Worm (Caenorhabditis elegans) whole organism, late embryonic: ENCODE results near the gene Y110A2AL.5.

Experiments used
- C08G9.2 ChIP-seq: sonication (generic microtip); optimal IDR thresholded peaks from 2 replicates; lab custom pipeline; 2016; ENCODE audit warnings: mild to moderate bottlenecking, missing genetic modification characterization, moderate library complexity, missing compliant biosample characterization
- C38D4.7 ChIP-seq: fragments of 200-800 bp; sonication (Bioruptor generic); optimal IDR thresholded peaks from 2 replicates; lab custom pipeline; 2018; ENCODE audit warnings: mild to moderate bottlenecking, missing genetic modification characterization, moderate library complexity, missing compliant biosample characterization
- K09A11.1 ChIP-seq: sonication (generic microtip); optimal IDR thresholded peaks from 2 replicates; lab custom pipeline; 2017; ENCODE audit warnings: antibody characterized with exemption, mild to moderate bottlenecking, missing genetic modification characterization, missing compliant biosample characterization; ENCODE audit not compliant: insufficient read depth
- ama-1 ChIP-seq: fragments of 150-350 bp; optimal IDR thresholded peaks from 2 replicates; lab custom pipeline; 2014
- ceh-14 ChIP-seq: sonication (generic microtip); optimal IDR thresholded peaks from 2 replicates; lab custom pipeline; 2016; ENCODE audit warnings: missing genotype, missing genetic modification characterization, missing compliant biosample characterization
- ceh-18 ChIP-seq: sonication (generic microtip); optimal IDR thresholded peaks from 2 replicates; lab custom pipeline; 2016; ENCODE audit warnings: missing genetic modification characterization, missing compliant biosample characterization
- ceh-2 ChIP-seq: sonication (generic microtip); optimal IDR thresholded peaks from 2 replicates; lab custom pipeline; 2016; ENCODE audit warnings: missing genotype, missing genetic modification characterization, missing compliant biosample characterization
- ceh-30 ChIP-seq: fragments of 150-350 bp; optimal IDR thresholded peaks from 2 replicates; lab custom pipeline; 2014; ENCODE audit warnings: missing biosample characterization, missing genetic modification characterization
- ceh-34 ChIP-seq: sonication (generic microtip); optimal IDR thresholded peaks from 2 replicates; lab custom pipeline; 2016; ENCODE audit warnings: mild to moderate bottlenecking, missing genetic modification characterization, missing compliant biosample characterization
- ceh-45 ChIP-seq: fragments of 200-800 bp; sonication (Bioruptor generic); IDR thresholded peaks from 2 replicates; pipeline ENCODE4 v1.3.6; 2022; ENCODE audit warnings: missing genetic modification reagents, missing genetic modification characterization, missing compliant biosample characterization
- ceh-6 ChIP-seq: fragments of 200-800 bp; sonication (Bioruptor generic); optimal IDR thresholded peaks from 2 replicates; lab custom pipeline; 2018; ENCODE audit warnings: mild to moderate bottlenecking, missing genetic modification characterization, missing compliant biosample characterization
- ceh-9 ChIP-seq: sonication (generic microtip); optimal IDR thresholded peaks from 2 replicates; lab custom pipeline; 2016; ENCODE audit warnings: mild to moderate bottlenecking, missing genetic modification characterization, inconsistent platforms, missing compliant biosample characterization
- che-1 ChIP-seq: sonication (generic microtip); optimal IDR thresholded peaks from 2 replicates; lab custom pipeline; 2016; ENCODE audit warnings: mild to moderate bottlenecking, missing genetic modification characterization, missing compliant biosample characterization
- ets-4 ChIP-seq: sonication (generic microtip); optimal IDR thresholded peaks from 2 replicates; lab custom pipeline; 2016; ENCODE audit warnings: missing genetic modification characterization, missing compliant biosample characterization
- eyg-1 ChIP-seq: sonication (generic microtip); optimal IDR thresholded peaks from 2 replicates; lab custom pipeline; 2016; ENCODE audit warnings: missing genotype, missing genetic modification characterization, missing compliant biosample characterization
- fkh-6 ChIP-seq: sonication (generic microtip); optimal IDR thresholded peaks from 2 replicates; lab custom pipeline; 2016; ENCODE audit warnings: missing genetic modification characterization, missing compliant biosample characterization
- gmeb-2 ChIP-seq: sonication (generic microtip); optimal IDR thresholded peaks from 2 replicates; lab custom pipeline; 2016; ENCODE audit warnings: missing genetic modification characterization, inconsistent platforms, missing compliant biosample characterization
- hlh-13 ChIP-seq: fragments of 200-800 bp; sonication (Bioruptor generic); optimal IDR thresholded peaks from 2 replicates; lab custom pipeline; 2018; ENCODE audit warnings: mild to moderate bottlenecking, missing genetic modification characterization, missing compliant biosample characterization
- hlh-30 ChIP-seq: sonication (generic microtip); optimal IDR thresholded peaks from 2 replicates; lab custom pipeline; 2017; ENCODE audit warnings: antibody characterized with exemption, missing genetic modification characterization, missing compliant biosample characterization; ENCODE audit not compliant: insufficient read depth
- lim-6 ChIP-seq: sonication (generic microtip); optimal IDR thresholded peaks from 2 replicates; lab custom pipeline; 2016; ENCODE audit warnings: missing genetic modification characterization, missing compliant biosample characterization
- mec-3 ChIP-seq: sonication (generic microtip); optimal IDR thresholded peaks from 2 replicates; lab custom pipeline; 2016; ENCODE audit warnings: borderline replicate concordance, missing genetic modification characterization, missing compliant biosample characterization
- nhr-11 ChIP-seq: fragments of 150-350 bp; optimal IDR thresholded peaks from 2 replicates; lab custom pipeline; 2014; ENCODE audit warnings: missing biosample characterization, missing genetic modification characterization
- npax-4 ChIP-seq: sonication (generic microtip); optimal IDR thresholded peaks from 2 replicates; lab custom pipeline; 2016; ENCODE audit warnings: missing genetic modification characterization, missing compliant biosample characterization
- odd-2 ChIP-seq: sonication (generic microtip); optimal IDR thresholded peaks from 2 replicates; lab custom pipeline; 2017; ENCODE audit warnings: antibody characterized with exemption, mild to moderate bottlenecking, missing genetic modification characterization, missing compliant biosample characterization
- pag-3 ChIP-seq: sonication (generic microtip); optimal IDR thresholded peaks from 2 replicates; lab custom pipeline; 2016; ENCODE audit warnings: missing compliant biosample characterization, missing genetic modification characterization, borderline replicate concordance
- pha-4 ChIP-seq: fragments of 150-350 bp; optimal IDR thresholded peaks from 2 replicates; lab custom pipeline; 2018; ENCODE audit warnings: missing biosample characterization, missing genetic modification reagents, missing genetic modification characterization
- pros-1 ChIP-seq: fragments of 150-350 bp; optimal IDR thresholded peaks from 2 replicates; lab custom pipeline; 2014; ENCODE audit warnings: missing biosample characterization, missing genetic modification reagents, missing genetic modification characterization
- ref-2 ChIP-seq: sonication (generic microtip); optimal IDR thresholded peaks from 2 replicates; lab custom pipeline; 2016; ENCODE audit warnings: missing genetic modification characterization, missing compliant biosample characterization
- rnt-1 ChIP-seq: sonication (generic microtip); optimal IDR thresholded peaks from 2 replicates; lab custom pipeline; 2016; ENCODE audit warnings: missing genetic modification characterization, missing compliant biosample characterization
- sdc-2 ChIP-seq: sonication (generic microtip); optimal IDR thresholded peaks from 2 replicates; lab custom pipeline; 2016; ENCODE audit warnings: missing genotype, missing genetic modification characterization, missing compliant biosample characterization
- syd-9 ChIP-seq: sonication (generic microtip); optimal IDR thresholded peaks from 2 replicates; lab custom pipeline; 2016; ENCODE audit warnings: mild to moderate bottlenecking, missing genetic modification characterization, moderate library complexity, missing compliant biosample characterization
- unc-3 ChIP-seq, 2 experiments: fragments of 200-800 bp in 1 of 2; sonication (Bioruptor generic) in 1 of 2; sonication (generic microtip) in 1 of 2; conservative IDR thresholded peaks in 1 of 2; optimal IDR thresholded peaks in 1 of 2; 2 replicates each; pipeline versions ENCODE4 v1.3.6 to Lab custom; 2016 to 2022; ENCODE audit warnings: missing compliant biosample characterization in 2 of 2, missing genetic modification characterization in 2 of 2, missing genetic modification reagents in 1 of 2
- unc-42 ChIP-seq: sonication (generic microtip); optimal IDR thresholded peaks from 2 replicates; lab custom pipeline; 2016; ENCODE audit warnings: missing genotype, missing genetic modification characterization, missing compliant biosample characterization
- unc-86 ChIP-seq: sonication (generic microtip); optimal IDR thresholded peaks from 2 replicates; lab custom pipeline; 2016; ENCODE audit warnings: missing genetic modification characterization, missing compliant biosample characterization
- zip-5 ChIP-seq: sonication (generic microtip); optimal IDR thresholded peaks from 2 replicates; lab custom pipeline; 2016; ENCODE audit warnings: missing genetic modification characterization, missing compliant biosample characterization
- ztf-16 ChIP-seq: sonication (generic microtip); optimal IDR thresholded peaks from 2 replicates; lab custom pipeline; 2017; ENCODE audit warnings: missing genetic modification characterization, missing compliant biosample characterization

Y110A2AL.5 gene

DNA sequence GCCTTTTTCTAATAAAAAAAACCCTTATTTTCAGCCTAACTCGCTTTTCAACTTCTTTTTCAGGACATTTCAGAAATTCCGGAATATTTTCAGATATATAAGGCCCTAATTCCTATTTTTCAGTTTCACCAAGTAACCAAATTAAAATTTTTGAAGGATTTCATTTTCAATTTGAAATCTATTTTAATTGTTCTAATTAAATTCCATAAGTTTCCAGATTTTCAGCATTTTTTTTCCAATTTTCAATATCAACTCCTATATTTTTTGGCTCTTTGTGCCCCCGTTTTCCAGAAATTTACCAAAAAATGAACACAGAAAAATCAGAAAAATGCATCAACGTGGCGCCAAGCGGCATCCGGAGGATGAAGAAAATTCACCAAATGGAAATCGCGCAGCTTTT lies 10.5 kb downstream of the Y110A2AL.5 start, which contains the start of gene Y110A2AL.1:
TSS of gene Y110A2AL.1 (plus strand) at position 301 of the 400 bp plus-strand sequence.
- TF ChIP-seq ref-2 (tag; lab: Kevin White, UChicago) (no peak), ets-4 (no peak), pros-1 (tag; lab: Kevin White, UChicago) (no peak), ama-1 (no peak), hlh-30 (tag; lab: Kevin White, UChicago) (no peak), syd-9 (tag; lab: Kevin White, UChicago) (no peak), gmeb-2 (tag; lab: Kevin White, UChicago) (no peak), eyg-1 (no peak), mec-3 (tag; lab: Kevin White, UChicago) (no peak), nhr-11 (no peak), C38D4.7 (GFP tag; lab: Kevin White, UChicago) (no peak), unc-86 (no peak), pag-3 (tag; lab: Kevin White, UChicago) (no peak), ceh-9 (tag; lab: Kevin White, UChicago) (no peak), unc-3 (GFP tag; conservative IDR thresholded peaks at IDR 0.05; lab: Robert Waterston, UW) (no peak), unc-3 (tag; optimal IDR thresholded peaks at IDR 0.05; lab: Kevin White, UChicago) (no peak), ceh-14 (no peak), zip-5 (tag; lab: Kevin White, UChicago) (no peak)

ce11 chrII:2878909-2879308 lies 14.6 kb downstream of the Y110A2AL.5 start:
- TF ChIP-seq K09A11.1 (no peak), ceh-2 (no peak), fkh-6 (tag; lab: Kevin White, UChicago) (no peak), unc-42 (tag; lab: Kevin White, UChicago) (no peak), ceh-45 (GFP tag; lab: Robert Waterston, UW) (no peak), rnt-1 (tag; lab: Kevin White, UChicago) (no peak), lim-6 (tag; lab: Kevin White, UChicago) (no peak), ceh-30 (tag; lab: Kevin White, UChicago) (no peak), ztf-16 (no peak), ceh-18 (tag; lab: Kevin White, UChicago) (no peak), unc-3 (GFP tag; conservative IDR thresholded peaks at IDR 0.05; lab: Robert Waterston, UW) (no peak), unc-3 (tag; optimal IDR thresholded peaks at IDR 0.05; lab: Kevin White, UChicago) (no peak), C08G9.2 (tag; lab: Kevin White, UChicago) (no peak)

- TF ChIP-seq ceh-6 (GFP tag; lab: Kevin White, UChicago) (no peak), pha-4 (tag; lab: Kevin White, UChicago) (no peak), mec-3 (tag; lab: Kevin White, UChicago) (no peak)
These were observed 16.8 kb downstream of the Y110A2AL.5 start for ce11 chrII:2881088-2881487.

DNA sequence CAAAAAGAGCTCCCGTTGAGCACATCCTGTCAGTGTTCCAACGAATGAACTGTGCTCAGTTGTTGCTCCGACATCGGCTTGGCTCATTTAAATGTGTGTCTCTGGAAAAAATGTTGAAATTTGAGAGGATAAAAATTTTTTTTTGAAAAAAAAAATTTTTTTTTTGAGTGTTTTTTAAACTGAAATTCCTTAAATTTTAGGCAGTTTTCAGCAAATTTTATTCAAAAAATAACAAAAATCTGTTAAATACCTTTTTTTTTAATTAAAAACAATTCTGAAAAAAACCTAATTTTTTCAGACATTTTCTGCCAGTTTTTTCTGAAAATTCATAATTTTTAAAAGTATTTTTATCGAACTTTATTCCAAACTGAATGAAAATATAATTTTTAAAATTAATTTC lies 20.5 kb downstream of the Y110A2AL.5 start, which contains the start of gene pigw-1:
TSS of gene pigw-1 (minus strand) at position 101 of the 400 bp plus-strand sequence.
- TF ChIP-seq gmeb-2 (tag; lab: Kevin White, UChicago) (no peak), K09A11.1 (no peak), rnt-1 (tag; lab: Kevin White, UChicago) (no peak), odd-2 (tag; lab: Kevin White, UChicago) (no peak), ref-2 (tag; lab: Kevin White, UChicago) (no peak), fkh-6 (tag; lab: Kevin White, UChicago) (no peak), ceh-34 (no peak), hlh-13 (GFP tag; lab: Kevin White, UChicago) (no peak), ceh-45 (GFP tag; lab: Robert Waterston, UW) (no peak), unc-3 (GFP tag; conservative IDR thresholded peaks at IDR 0.05; lab: Robert Waterston, UW) (no peak), unc-3 (tag; optimal IDR thresholded peaks at IDR 0.05; lab: Kevin White, UChicago) (no peak), unc-42 (tag; lab: Kevin White, UChicago) (no peak), che-1 (tag; lab: Kevin White, UChicago) (no peak), mec-3 (tag; lab: Kevin White, UChicago) (no peak), ceh-9 (tag; lab: Kevin White, UChicago) (no peak), npax-4 (no peak), sdc-2 (tag; lab: Kevin White, UChicago) (no peak), lim-6 (tag; lab: Kevin White, UChicago) (no peak), ceh-18 (tag; lab: Kevin White, UChicago) (no peak), pha-4 (tag; lab: Kevin White, UChicago) (no peak)
- TF ChIP-seq, all 69 proteins: peak for 0
